Fruit fly (Drosophila melanogaster) whole organism, prepupa: ENCODE results near the gene CG11837.
A peak's percentile ranks its signal among the peaks of the same experiment; 100 is the strongest.

ENCODE experiments used
- Blimp-1 ChIP-seq: fragments of 200-800 bp; sonication (Bioruptor generic); optimal IDR thresholded peaks from 3 replicates; lab custom pipeline; 2017; ENCODE audit warnings: missing biosample characterization, missing genetic modification characterization, mild to moderate bottlenecking, moderate library complexity, missing genetic modification reagents
- CG10631 ChIP-seq: fragments of 200-800 bp; sonication (Bioruptor generic); optimal IDR thresholded peaks from 2 replicates; lab custom pipeline; 2016; ENCODE audit warnings: missing biosample characterization, missing genetic modification characterization
- CG10669 ChIP-seq: fragments of 200-800 bp; sonication (Bioruptor generic); optimal IDR thresholded peaks from 3 replicates; lab custom pipeline; 2018; ENCODE audit warnings: missing biosample characterization, mild to moderate bottlenecking, missing genetic modification characterization, moderate library complexity
- CG11294 ChIP-seq: fragments of 200-800 bp; sonication (Bioruptor generic); IDR thresholded peaks from 2 replicates; pipeline ENCODE4 v1.3.6; 2022; ENCODE audit warnings: missing biosample characterization, missing genetic modification characterization
- CG11762 ChIP-seq: fragments of 200-800 bp; sonication (Bioruptor generic); optimal IDR thresholded peaks from 3 replicates; lab custom pipeline; 2016; ENCODE audit warnings: missing biosample characterization, missing genetic modification characterization; ENCODE audit not compliant: insufficient read depth
- CG11902 ChIP-seq: fragments of 200-800 bp; sonication (Bioruptor generic); optimal IDR thresholded peaks from 3 replicates; lab custom pipeline; 2016; ENCODE audit warnings: missing biosample characterization, missing genetic modification characterization
- CG1621 ChIP-seq: fragments of 200-800 bp; sonication (Bioruptor generic); optimal IDR thresholded peaks from 3 replicates; lab custom pipeline; 2018; ENCODE audit warnings: missing biosample characterization, mild to moderate bottlenecking, missing genetic modification characterization
- CG16779 ChIP-seq: fragments of 200-800 bp; sonication (Bioruptor generic); optimal IDR thresholded peaks from 3 replicates; lab custom pipeline; 2017; ENCODE audit warnings: missing biosample characterization, mild to moderate bottlenecking, missing genetic modification characterization
- CG3032 ChIP-seq: fragments of 200-800 bp; optimal IDR thresholded peaks from 2 replicates; lab custom pipeline; 2019; ENCODE audit warnings: missing biosample characterization, mild to moderate bottlenecking, missing genetic modification characterization, moderate library complexity
- CG31627 ChIP-seq: fragments of 200-800 bp; sonication (Bioruptor generic); optimal IDR thresholded peaks from 3 replicates; lab custom pipeline; 2016; ENCODE audit warnings: missing biosample characterization, missing genetic modification characterization
- CG32006 ChIP-seq: fragments of 200-800 bp; sonication (Bioruptor generic); optimal IDR thresholded peaks from 3 replicates; lab custom pipeline; 2017; ENCODE audit warnings: missing biosample characterization, mild to moderate bottlenecking, missing genetic modification characterization
- CG3919 ChIP-seq: fragments of 200-800 bp; sonication (Bioruptor generic); optimal IDR thresholded peaks from 3 replicates; lab custom pipeline; 2016; ENCODE audit warnings: missing biosample characterization, missing genetic modification characterization
- CG6163 ChIP-seq: fragments of 200-800 bp; sonication (Bioruptor generic); IDR thresholded peaks from 3 replicates; pipeline ENCODE4 v1.3.6; 2022; ENCODE audit warnings: missing biosample characterization, missing genetic modification characterization
- CG6808 ChIP-seq: fragments of 200-800 bp; sonication (Bioruptor generic); optimal IDR thresholded peaks from 3 replicates; lab custom pipeline; 2017; ENCODE audit warnings: missing biosample characterization, missing genetic modification characterization, mild to moderate bottlenecking, moderate library complexity, missing genetic modification reagents
- CG6854 ChIP-seq: fragments of 200-800 bp; sonication (Bioruptor generic); optimal IDR thresholded peaks from 2 replicates; lab custom pipeline; 2017; ENCODE audit warnings: missing biosample characterization, mild to moderate bottlenecking, missing genetic modification characterization
- CG7368 ChIP-seq: fragments of 200-800 bp; sonication (Bioruptor generic); optimal IDR thresholded peaks from 3 replicates; lab custom pipeline; 2016; ENCODE audit warnings: missing biosample characterization, missing genetic modification characterization
- CG8119 ChIP-seq: fragments of 200-800 bp; sonication (Bioruptor generic); IDR thresholded peaks from 3 replicates; pipeline ENCODE4 v1.3.6; 2022; ENCODE audit warnings: missing biosample characterization, missing genetic modification characterization
- CG8319 ChIP-seq: fragments of 200-800 bp; sonication (Bioruptor generic); optimal IDR thresholded peaks from 3 replicates; lab custom pipeline; 2016; ENCODE audit warnings: missing biosample characterization, missing genetic modification characterization
- CG8632 ChIP-seq: fragments of 200-800 bp; sonication (Bioruptor generic); optimal IDR thresholded peaks from 3 replicates; lab custom pipeline; 2016; ENCODE audit warnings: missing biosample characterization, missing genetic modification characterization
- CG9139 ChIP-seq: fragments of 200-800 bp; sonication (Bioruptor generic); optimal IDR thresholded peaks from 3 replicates; lab custom pipeline; 2017; ENCODE audit warnings: missing biosample characterization, mild to moderate bottlenecking, missing genetic modification characterization
- Eip75B ChIP-seq: fragments of 200-800 bp; sonication (Bioruptor generic); optimal IDR thresholded peaks from 3 replicates; lab custom pipeline; 2016; ENCODE audit warnings: missing biosample characterization, missing genetic modification characterization
- Eip78C ChIP-seq: fragments of 200-800 bp; sonication (Bioruptor generic); peaks from one replicate; lab custom pipeline; 2016; ENCODE audit warnings: missing biosample characterization, missing genetic modification characterization
- Ets21C ChIP-seq: fragments of 200-800 bp; sonication (Bioruptor generic); optimal IDR thresholded peaks from 3 replicates; lab custom pipeline; 2016; ENCODE audit warnings: missing biosample characterization, missing genetic modification characterization
- Ets96B ChIP-seq: fragments of 200-800 bp; optimal IDR thresholded peaks from 2 replicates; lab custom pipeline; 2019; ENCODE audit warnings: missing biosample characterization, mild to moderate bottlenecking, missing genetic modification characterization, moderate library complexity
- Gug ChIP-seq: fragments of 200-800 bp; sonication (Bioruptor generic); IDR thresholded peaks from 2 replicates; pipeline ENCODE4 v1.3.6; 2022; ENCODE audit warnings: missing biosample characterization, missing genetic modification characterization
- Hr38 ChIP-seq: sonication (Bioruptor generic); optimal IDR thresholded peaks from 2 replicates; lab custom pipeline; 2016; ENCODE audit warnings: missing biosample characterization, missing genetic modification characterization
- Lpt ChIP-seq: fragments of 200-800 bp; sonication (Bioruptor generic); optimal IDR thresholded peaks from 3 replicates; lab custom pipeline; 2016; ENCODE audit warnings: missing biosample characterization, missing genetic modification characterization
- Met ChIP-seq: fragments of 200-800 bp; sonication (Bioruptor generic); optimal IDR thresholded peaks from 3 replicates; lab custom pipeline; 2016; ENCODE audit warnings: missing biosample characterization, missing genetic modification characterization
- OdsH ChIP-seq: fragments of 200-800 bp; sonication (Bioruptor generic); optimal IDR thresholded peaks from 3 replicates; lab custom pipeline; 2016; ENCODE audit warnings: missing biosample characterization, missing genetic modification characterization
- Smox ChIP-seq: fragments of 200-800 bp; sonication (Bioruptor generic); optimal IDR thresholded peaks from 3 replicates; lab custom pipeline; 2016; ENCODE audit warnings: missing biosample characterization, missing genetic modification characterization
- Sox102F ChIP-seq: fragments of 200-800 bp; sonication (Bioruptor generic); optimal IDR thresholded peaks from 2 replicates; lab custom pipeline; 2016; ENCODE audit warnings: missing biosample characterization, mild to moderate bottlenecking, missing genetic modification characterization
- Sox14 ChIP-seq: fragments of 200-800 bp; sonication (Bioruptor generic); optimal IDR thresholded peaks from 3 replicates; lab custom pipeline; 2016; ENCODE audit warnings: missing biosample characterization, missing genetic modification characterization
- Sox15 ChIP-seq: fragments of 200-800 bp; sonication (Bioruptor generic); optimal IDR thresholded peaks from 3 replicates; lab custom pipeline; 2016; ENCODE audit warnings: missing biosample characterization, missing genetic modification characterization
- achi ChIP-seq: fragments of 200-800 bp; sonication (Bioruptor generic); optimal IDR thresholded peaks from 3 replicates; lab custom pipeline; 2016; ENCODE audit warnings: missing biosample characterization, missing genetic modification characterization
- cyc ChIP-seq: fragments of 200-800 bp; sonication (Bioruptor generic); optimal IDR thresholded peaks from 3 replicates; lab custom pipeline; 2016; ENCODE audit warnings: missing biosample characterization, missing genetic modification characterization
- dac ChIP-seq: fragments of 200-800 bp; sonication (Bioruptor generic); optimal IDR thresholded peaks from 2 replicates; lab custom pipeline; 2017; ENCODE audit warnings: missing biosample characterization, mild to moderate bottlenecking, missing genetic modification characterization
- eg ChIP-seq: fragments of 200-800 bp; sonication (Bioruptor generic); IDR thresholded peaks from 3 replicates; pipeline ENCODE4 v1.3.6; 2022; ENCODE audit warnings: missing biosample characterization, missing genetic modification characterization
- esn ChIP-seq: fragments of 200-800 bp; sonication (Bioruptor generic); optimal IDR thresholded peaks from 2 replicates; lab custom pipeline; 2016; ENCODE audit warnings: missing biosample characterization, mild to moderate bottlenecking, missing genetic modification characterization, moderate library complexity
- fd85E ChIP-seq: fragments of 200-800 bp; sonication (Bioruptor generic); optimal IDR thresholded peaks from 3 replicates; lab custom pipeline; 2016; ENCODE audit warnings: missing biosample characterization, missing genetic modification characterization
- fkh ChIP-seq: fragments of 200-800 bp; sonication (Bioruptor generic); optimal IDR thresholded peaks from 3 replicates; lab custom pipeline; 2017; ENCODE audit warnings: missing biosample characterization, mild to moderate bottlenecking, missing genetic modification characterization, moderate library complexity
- lz ChIP-seq: fragments of 200-800 bp; sonication (Bioruptor generic); optimal IDR thresholded peaks from 3 replicates; lab custom pipeline; 2016; ENCODE audit warnings: missing biosample characterization, missing genetic modification characterization
- net ChIP-seq: fragments of 200-800 bp; sonication (Bioruptor generic); optimal IDR thresholded peaks from 3 replicates; lab custom pipeline; 2016; ENCODE audit warnings: missing biosample characterization, missing genetic modification characterization
- salr ChIP-seq, 2 experiments: fragments of 200-800 bp; sonication (Bioruptor generic); optimal IDR thresholded peaks; 3 replicates each; lab custom pipeline; 2016 to 2018; ENCODE audit warnings: missing biosample characterization in 2 of 2, missing genetic modification characterization in 2 of 2, mild to moderate bottlenecking in 1 of 2
- spab ChIP-seq: fragments of 200-800 bp; sonication (Bioruptor generic); optimal IDR thresholded peaks from 2 replicates; lab custom pipeline; 2017; ENCODE audit warnings: missing biosample characterization, mild to moderate bottlenecking, missing genetic modification characterization, missing genetic modification reagents
- ss ChIP-seq, 2 experiments: fragments of 200-800 bp; sonication (Bioruptor generic); optimal IDR thresholded peaks; 2 replicates in 1 of 2; 3 replicates in 1 of 2; lab custom pipeline; 2017 to 2018; ENCODE audit warnings: mild to moderate bottlenecking in 2 of 2, missing biosample characterization in 2 of 2, missing genetic modification characterization in 2 of 2, moderate library complexity in 1 of 2
- svp ChIP-seq: fragments of 200-800 bp; sonication (Bioruptor generic); peaks from one replicate; lab custom pipeline; 2016; ENCODE audit warnings: missing biosample characterization, missing genetic modification characterization
- topi ChIP-seq: fragments of 200-800 bp; sonication (Bioruptor generic); optimal IDR thresholded peaks from 3 replicates; lab custom pipeline; 2016; ENCODE audit warnings: missing biosample characterization, missing genetic modification characterization
- vri ChIP-seq: fragments of 200-800 bp; sonication (Bioruptor generic); optimal IDR thresholded peaks from 3 replicates; lab custom pipeline; 2016; ENCODE audit warnings: missing biosample characterization, mild to moderate bottlenecking, missing genetic modification characterization

CG11837 gene

dm6 chr3R:29082034-29082433 is 32.7 kb downstream of the CG11837 start:
- TF ChIP-seq CG10631 (no peak), CG7368 (GFP tag; lab: Kevin White, UChicago) (no peak), Sox15 (no peak), fkh (GFP tag; lab: Kevin White, UChicago) (no peak), CG3032 (tag; lab: Kevin White, UChicago) (no peak), CG3919 (GFP tag; lab: Kevin White, UChicago) (no peak), svp (GFP tag; lab: Kevin White, UChicago) (no peak), salr (GFP tag; optimal IDR thresholded peaks at IDR 0.05; lab: Kevin White, UChicago) (no peak), CG6163 (GFP tag; lab: Robert Waterston, UW) (0 out of 3 replicates have a peak, but pooled peaks have one; percentile 7), Blimp-1 (no peak), Met (GFP tag; lab: Kevin White, UChicago) (no peak), fd85E (GFP tag; lab: Kevin White, UChicago) (no peak), achi (no peak), eg (0 out of 3 replicates have a peak, but pooled peaks have one; percentile 7), net (GFP tag; lab: Kevin White, UChicago) (no peak), CG32006 (no peak), Ets96B (no peak)

- TF ChIP-seq CG16779 (tag; lab: Kevin White, UChicago) (no peak), CG3919 (GFP tag; lab: Kevin White, UChicago) (no peak), CG11902 (GFP tag; lab: Kevin White, UChicago) (no peak), lz (GFP tag; lab: Kevin White, UChicago) (no peak), Sox14 (GFP tag; lab: Kevin White, UChicago) (peak; percentile 2), achi (no peak), Sox102F (GFP tag; lab: Kevin White, UChicago) (no peak), Sox15 (no peak), Eip78C (GFP tag; lab: Kevin White, UChicago) (peak; percentile 57), CG1621 (tag; lab: Kevin White, UChicago) (no peak), CG8632 (no peak), esn (GFP tag; lab: Kevin White, UChicago) (no peak), CG32006 (peak; percentile 7), vri (GFP tag; lab: Kevin White, UChicago) (no peak), CG8119 (GFP tag; lab: Robert Waterston, UW) (no peak), fd85E (GFP tag; lab: Kevin White, UChicago) (no peak), Ets96B (peak; percentile 9), CG7368 (GFP tag; lab: Kevin White, UChicago) (no peak), svp (GFP tag; lab: Kevin White, UChicago) (peak; percentile 55), Met (GFP tag; lab: Kevin White, UChicago) (no peak), spab (GFP tag; lab: Kevin White, UChicago) (no peak), ss (GFP tag; optimal IDR thresholded peaks at IDR 0.05; lab: Kevin White, UChicago) (no peak), Hr38 (GFP tag; lab: Kevin White, UChicago) (no peak), OdsH (GFP tag; lab: Kevin White, UChicago) (no peak), net (GFP tag; lab: Kevin White, UChicago) (no peak), CG10669 (GFP tag; lab: Kevin White, UChicago) (no peak), CG11294 (no peak), CG11762 (GFP tag; lab: Kevin White, UChicago) (no peak), Lpt (GFP tag; lab: Kevin White, UChicago) (no peak), eg (no peak), Gug (GFP tag; lab: Robert Waterston, UW) (no peak), Eip75B (GFP tag; lab: Kevin White, UChicago) (no peak), CG10631 (no peak), topi (GFP tag; lab: Kevin White, UChicago) (no peak), Ets21C (no peak), Smox (GFP tag; lab: Kevin White, UChicago) (no peak), CG31627 (GFP tag; lab: Kevin White, UChicago) (no peak), CG6808 (GFP tag; lab: Kevin White, UChicago) (no peak), CG3032 (tag; lab: Kevin White, UChicago) (no peak), CG6854 (GFP tag; lab: Kevin White, UChicago) (no peak), dac (GFP tag; lab: Kevin White, UChicago) (no peak), cyc (GFP tag; lab: Kevin White, UChicago) (no peak), CG9139 (GFP tag; lab: Kevin White, UChicago) (no peak), CG8319 (no peak)
Observed at dm6 chr3R:29082511-29083296, 33.4 kb downstream of the CG11837 start.
